Worm (Caenorhabditis elegans) whole organism, young adult: ENCODE data around the gene srx-84.

ENCODE experiments used
- F23B12.7 ChIP-seq: sonication (generic microtip); optimal IDR thresholded peaks from 2 replicates; lab custom pipeline; 2017; ENCODE audit warnings: missing genetic modification characterization, mild to moderate bottlenecking, missing compliant biosample characterization, antibody characterized with exemption, moderate library complexity; ENCODE audit not compliant: insufficient read depth
- ama-1 ChIP-seq, 3 experiments: fragments of 150-350 bp in 1 of 3; sonication (generic microtip) in 2 of 3; optimal IDR thresholded peaks; 2 replicates each; lab custom pipeline; 2014 to 2018; ENCODE audit warnings: missing biosample characterization in 2 of 3, missing genetic modification characterization in 2 of 3, missing genetic modification reagents in 2 of 3
- aptf-3 ChIP-seq: fragments of 200-800 bp; sonication (Bioruptor generic); IDR thresholded peaks from 2 replicates; pipeline ENCODE4 v1.3.6; 2022; ENCODE audit warnings: missing genetic modification characterization, missing compliant biosample characterization
- cebp-1 ChIP-seq, 2 experiments: fragments of 200-800 bp in 1 of 2; sonication (Bioruptor generic) in 1 of 2; sonication (generic microtip) in 1 of 2; IDR thresholded peaks in 1 of 2; optimal IDR thresholded peaks in 1 of 2; 2 replicates each; pipeline versions ENCODE4 v1.3.6 to Lab custom; 2017 to 2022; ENCODE audit warnings: missing compliant biosample characterization in 2 of 2, missing genetic modification characterization in 2 of 2, mild to moderate bottlenecking in 1 of 2, missing genetic modification reagents in 1 of 2, moderate library complexity in 1 of 2
- fkh-3 ChIP-seq: sonication (generic microtip); optimal IDR thresholded peaks from 2 replicates; lab custom pipeline; 2016; ENCODE audit warnings: mild to moderate bottlenecking, missing genetic modification characterization, missing compliant biosample characterization
- hlh-12 ChIP-seq: sonication (generic microtip); optimal IDR thresholded peaks from 2 replicates; lab custom pipeline; 2016; ENCODE audit warnings: missing genetic modification characterization, missing compliant biosample characterization
- let-607 ChIP-seq, 2 experiments: fragments of 200-800 bp in 1 of 2; sonication (Bioruptor generic) in 1 of 2; sonication (generic microtip) in 1 of 2; optimal IDR thresholded peaks; 2 replicates each; lab custom pipeline; 2016 to 2018; ENCODE audit warnings: mild to moderate bottlenecking in 2 of 2, missing compliant biosample characterization in 2 of 2, missing genetic modification characterization in 2 of 2, moderate library complexity in 2 of 2, missing genotype in 1 of 2
- snpc-4 ChIP-seq, 5 experiments: fragments of 150-350 bp in 1 of 5; sonication (generic microtip) in 4 of 5; optimal IDR thresholded peaks; 2 replicates each; lab custom pipeline; 2014 to 2018; ENCODE audit warnings: missing genetic modification characterization in 5 of 5, missing biosample characterization in 3 of 5, antibody characterized with exemption in 2 of 5, mild to moderate bottlenecking in 2 of 5, missing compliant biosample characterization in 2 of 5, missing genotype in 2 of 5, moderate library complexity in 2 of 5, missing genetic modification reagents in 1 of 5
- ztf-18 ChIP-seq: sonication (generic microtip); optimal IDR thresholded peaks from 2 replicates; lab custom pipeline; 2016; ENCODE audit warnings: missing genotype, mild to moderate bottlenecking, missing genetic modification characterization, missing compliant biosample characterization

DNA sequence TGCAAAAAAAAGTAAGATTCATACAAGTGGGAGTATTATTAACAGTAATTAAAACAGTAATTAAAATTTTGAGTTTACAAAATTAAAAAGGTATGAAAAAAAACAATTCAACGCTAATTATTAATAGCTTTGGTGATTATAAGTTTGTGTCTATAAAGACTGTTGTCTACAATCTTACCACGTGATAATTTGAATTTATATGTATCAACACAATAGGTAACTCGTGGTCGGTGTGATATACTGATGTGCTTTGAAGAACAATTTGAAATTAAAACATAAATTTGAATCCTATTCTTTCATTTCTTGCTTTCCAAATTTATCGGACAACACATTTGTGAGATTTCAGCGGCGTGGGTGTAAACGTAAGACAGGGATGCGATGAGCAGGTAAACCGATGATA lies 28.9 kb downstream of the srx-84 start:
- no peak for TF ChIP-seq cebp-1 (GFP tag; IDR thresholded peaks at IDR 0.05; lab: Robert Waterston, UW)
- TF ChIP-seq cebp-1 (tag; optimal IDR thresholded peaks at IDR 0.05; lab: Kevin White, UChicago): no peak
- no peak for TF ChIP-seq ztf-18 (tag; lab: Kevin White, UChicago)
- TF ChIP-seq aptf-3 (GFP tag; lab: Robert Waterston, UW): no peak
- no peak for TF ChIP-seq F23B12.7
- no peak for TF ChIP-seq snpc-4 (GFP tag; optimal IDR thresholded peaks at IDR 0.05; lab: Kevin White, UChicago)
- no peak for TF ChIP-seq snpc-4 (tag; optimal IDR thresholded peaks at IDR 0.05; lab: Kevin White, UChicago)
- no peak for TF ChIP-seq hlh-12 (tag; lab: Kevin White, UChicago)
- TF ChIP-seq ama-1 (optimal IDR thresholded peaks at IDR 0.05; lab: Kevin White, UChicago): no peak
- TF ChIP-seq ama-1 (GFP tag; optimal IDR thresholded peaks at IDR 0.05; lab: Kevin White, UChicago): no peak
- no peak for TF ChIP-seq let-607 (tag; optimal IDR thresholded peaks at IDR 0.05; lab: Kevin White, UChicago)
- TF ChIP-seq fkh-3 (tag; lab: Kevin White, UChicago): no peak
